Fruit fly (Drosophila melanogaster) whole organism, pupa: ENCODE data around the gene Dph5.
A peak's percentile ranks its signal among the peaks of the same experiment; 100 is the strongest.

Experiments
- CG10348 ChIP-seq: fragments of 200-800 bp; sonication (Bioruptor generic); IDR thresholded peaks from 2 replicates; pipeline ENCODE4 v1.3.6; 2022; ENCODE audit warnings: missing biosample characterization, missing genetic modification characterization
- CG12605 ChIP-seq: fragments of 200-800 bp; sonication (Bioruptor generic); IDR thresholded peaks from 2 replicates; pipeline ENCODE4 v1.3.6; 2022; ENCODE audit warnings: missing biosample characterization, missing genetic modification characterization
- CG13204 ChIP-seq: fragments of 200-800 bp; sonication (Bioruptor generic); optimal IDR thresholded peaks from 2 replicates; lab custom pipeline; 2018; ENCODE audit warnings: missing biosample characterization, mild to moderate bottlenecking, missing genetic modification characterization, moderate library complexity
- CG14655 ChIP-seq: fragments of 200-800 bp; sonication (Bioruptor generic); optimal IDR thresholded peaks from 3 replicates; lab custom pipeline; 2017; ENCODE audit warnings: mild to moderate bottlenecking, missing biosample characterization, missing genetic modification reagents, missing genetic modification characterization
- CG15710 ChIP-seq: fragments of 200-800 bp; sonication (Bioruptor generic); optimal IDR thresholded peaks from 2 replicates; lab custom pipeline; 2018; ENCODE audit warnings: missing biosample characterization, mild to moderate bottlenecking, missing genetic modification characterization, moderate library complexity
- CG17806 ChIP-seq: fragments of 200-800 bp; sonication (Bioruptor generic); optimal IDR thresholded peaks from 2 replicates; lab custom pipeline; 2018; ENCODE audit warnings: missing biosample characterization, mild to moderate bottlenecking, missing genetic modification characterization, moderate library complexity
- CG32121 ChIP-seq: fragments of 200-800 bp; sonication (Bioruptor generic); IDR thresholded peaks from 2 replicates; pipeline ENCODE4 v1.3.6; 2022; ENCODE audit warnings: missing biosample characterization, missing genetic modification characterization
- CG34367 ChIP-seq: fragments of 200-800 bp; sonication (Bioruptor generic); optimal IDR thresholded peaks from 2 replicates; lab custom pipeline; 2018; ENCODE audit warnings: missing biosample characterization, mild to moderate bottlenecking, missing genetic modification characterization
- CG4496 ChIP-seq: fragments of 200-800 bp; sonication (Bioruptor generic); IDR thresholded peaks from 3 replicates; pipeline ENCODE4 v1.3.6; 2022; ENCODE audit warnings: missing biosample characterization, missing genetic modification characterization
- CG8159 ChIP-seq: fragments of 200-800 bp; sonication (Bioruptor generic); optimal IDR thresholded peaks from 3 replicates; lab custom pipeline; 2018; ENCODE audit warnings: missing biosample characterization, mild to moderate bottlenecking, missing genetic modification characterization, moderate library complexity
- CG8301 ChIP-seq: fragments of 200-800 bp; sonication (Bioruptor generic); optimal IDR thresholded peaks from 2 replicates; lab custom pipeline; 2018; ENCODE audit warnings: missing biosample characterization, mild to moderate bottlenecking, missing genetic modification characterization
- CG9948 ChIP-seq: fragments of 200-800 bp; sonication (Bioruptor generic); optimal IDR thresholded peaks from 2 replicates; lab custom pipeline; 2018; ENCODE audit warnings: missing biosample characterization, mild to moderate bottlenecking, missing genetic modification characterization, moderate library complexity
- D1 ChIP-seq: fragments of 200-800 bp; sonication (Bioruptor generic); optimal IDR thresholded peaks from 2 replicates; lab custom pipeline; 2018; ENCODE audit warnings: missing biosample characterization, mild to moderate bottlenecking, missing genetic modification characterization, moderate library complexity
- EcR ChIP-seq: fragments of 200-800 bp; sonication (Bioruptor generic); optimal IDR thresholded peaks from 3 replicates; lab custom pipeline; 2019; ENCODE audit warnings: missing biosample characterization, missing genetic modification characterization, mild to moderate bottlenecking, moderate library complexity, missing genetic modification reagents
- Ets98B ChIP-seq: fragments of 200-800 bp; sonication (Bioruptor generic); IDR thresholded peaks from 2 replicates; pipeline ENCODE4 v1.3.6; 2022; ENCODE audit warnings: missing biosample characterization, missing genetic modification characterization
- Pif1A ChIP-seq: fragments of 200-800 bp; sonication (Bioruptor generic); optimal IDR thresholded peaks from 3 replicates; lab custom pipeline; 2016; ENCODE audit warnings: missing biosample characterization, missing genetic modification characterization
- Pif1B ChIP-seq: fragments of 200-800 bp; sonication (Bioruptor generic); optimal IDR thresholded peaks from 3 replicates; lab custom pipeline; 2016; ENCODE audit warnings: missing biosample characterization, missing genetic modification characterization
- Snoo ChIP-seq: fragments of 200-800 bp; sonication (Bioruptor generic); optimal IDR thresholded peaks from 3 replicates; lab custom pipeline; 2017; ENCODE audit warnings: missing biosample characterization, mild to moderate bottlenecking, missing genetic modification characterization, inconsistent platforms
- fd96Ca ChIP-seq: fragments of 200-800 bp; sonication (Bioruptor generic); IDR thresholded peaks from 3 replicates; pipeline ENCODE4 v1.3.6; 2022; ENCODE audit warnings: missing biosample characterization, missing genetic modification characterization
- gl ChIP-seq: fragments of 200-800 bp; sonication (Bioruptor generic); optimal IDR thresholded peaks from 2 replicates; lab custom pipeline; 2018; ENCODE audit warnings: missing biosample characterization, mild to moderate bottlenecking, missing genetic modification characterization
- rn ChIP-seq: fragments of 200-800 bp; sonication (Bioruptor generic); IDR thresholded peaks from 2 replicates; pipeline ENCODE4 v1.3.6; 2022; ENCODE audit warnings: missing biosample characterization, missing genetic modification characterization

Gene Dph5

dm6 chr3R:22536504-22537423, 46.3 kb downstream of the Dph5 start:
- TF ChIP-seq Pif1B (GFP tag; lab: Kevin White, UChicago) (peak; percentile 47), Snoo (peak; percentile 54), CG4496 (GFP tag; lab: Robert Waterston, UW) (no peak), Ets98B (GFP tag; lab: Robert Waterston, UW) (no peak), rn (GFP tag; lab: Robert Waterston, UW) (no peak), gl (tag; lab: Kevin White, UChicago) (peak; percentile 64), Pif1A (GFP tag; lab: Kevin White, UChicago) (peak; percentile 59), CG13204 (GFP tag; lab: Kevin White, UChicago) (peak; percentile 52), D1 (tag; lab: Kevin White, UChicago) (peak; percentile 39), CG14655 (GFP tag; lab: Kevin White, UChicago) (peak; percentile 38), CG8301 (no peak), CG10348 (GFP tag; lab: Robert Waterston, UW) (no peak), CG34367 (peak; percentile 80), CG12605 (no peak), EcR (peak; percentile 81), CG15710 (tag; lab: Kevin White, UChicago) (peak; percentile 83), CG17806 (peak; percentile 89), fd96Ca (GFP tag; lab: Robert Waterston, UW) (no peak), CG32121 (GFP tag; lab: Robert Waterston, UW) (no peak), CG8159 (tag; lab: Kevin White, UChicago) (peak; percentile 89), CG9948 (tag; lab: Kevin White, UChicago) (peak; percentile 82)

dm6 chr3R:22535945-22536344, 47.1 kb downstream of the Dph5 start:
- TF ChIP-seq CG10348 (GFP tag; lab: Robert Waterston, UW) = no peak
- no peak for TF ChIP-seq CG8301
- no peak for TF ChIP-seq Ets98B (GFP tag; lab: Robert Waterston, UW)
- no peak for TF ChIP-seq CG8159 (tag; lab: Kevin White, UChicago)
- TF ChIP-seq fd96Ca (GFP tag; lab: Robert Waterston, UW) = no peak
- no peak for TF ChIP-seq Pif1B (GFP tag; lab: Kevin White, UChicago)
- no peak for TF ChIP-seq CG13204 (GFP tag; lab: Kevin White, UChicago)
- no peak for TF ChIP-seq Snoo
- no peak for TF ChIP-seq CG34367
- TF ChIP-seq CG12605 = no peak
- TF ChIP-seq rn (GFP tag; lab: Robert Waterston, UW) = no peak
- TF ChIP-seq CG32121 (GFP tag; lab: Robert Waterston, UW) = no peak
- no peak for TF ChIP-seq CG4496 (GFP tag; lab: Robert Waterston, UW)
- TF ChIP-seq D1 (tag; lab: Kevin White, UChicago) = no peak
- TF ChIP-seq CG15710 (tag; lab: Kevin White, UChicago) = no peak
- no peak for TF ChIP-seq gl (tag; lab: Kevin White, UChicago)
- TF ChIP-seq, all 21 proteins: peak for 0

dm6 chr3R:22533973-22534931, 48.8 kb downstream of the Dph5 start:
- TF ChIP-seq EcR (peak; percentile 82), Pif1B (GFP tag; lab: Kevin White, UChicago) (no peak)
